Worm (Caenorhabditis elegans) whole organism, young adult: ENCODE measurements around the gene hal-3.

ENCODE experiments used
- F39B2.1 ChIP-seq: fragments of 200-800 bp; sonication (Bioruptor generic); IDR thresholded peaks from 2 replicates; pipeline ENCODE4 v1.3.6; 2022; ENCODE audit warnings: missing genetic modification reagents, missing genetic modification characterization, missing compliant biosample characterization
- F57C9.4 ChIP-seq: sonication (generic microtip); optimal IDR thresholded peaks from 2 replicates; lab custom pipeline; 2017; ENCODE audit warnings: mild to moderate bottlenecking, missing genetic modification characterization, missing compliant biosample characterization
- cebp-2 ChIP-seq: fragments of 200-800 bp; sonication (Bioruptor generic); IDR thresholded peaks from 2 replicates; pipeline ENCODE4 v1.3.6; 2022; ENCODE audit warnings: missing genetic modification characterization, missing compliant biosample characterization
- dpl-1 ChIP-seq: fragments of 150-350 bp; optimal IDR thresholded peaks from 2 replicates; lab custom pipeline; 2014; ENCODE audit warnings: missing biosample characterization, missing genetic modification reagents, missing genetic modification characterization
- nhr-90 ChIP-seq: sonication (generic microtip); optimal IDR thresholded peaks from 2 replicates; lab custom pipeline; 2016; ENCODE audit warnings: missing genotype, mild to moderate bottlenecking, missing genetic modification characterization, missing compliant biosample characterization
- sea-2 ChIP-seq: fragments of 200-800 bp; sonication (Bioruptor generic); IDR thresholded peaks from 2 replicates; pipeline ENCODE4 v1.3.6; 2022; ENCODE audit warnings: missing genetic modification characterization, missing compliant biosample characterization
- snpc-1.1 ChIP-seq: sonication (generic microtip); optimal IDR thresholded peaks from 2 replicates; lab custom pipeline; 2017; ENCODE audit warnings: missing genetic modification characterization, mild to moderate bottlenecking, missing compliant biosample characterization, antibody characterized with exemption, moderate library complexity, missing genotype, missing genetic modification reagents; ENCODE audit not compliant: insufficient read depth
- somi-1 ChIP-seq: fragments of 200-800 bp; sonication (Bioruptor generic); optimal IDR thresholded peaks from 2 replicates; lab custom pipeline; 2018; ENCODE audit warnings: mild to moderate bottlenecking, missing genetic modification characterization, missing compliant biosample characterization
- ztf-26 ChIP-seq: sonication (generic microtip); optimal IDR thresholded peaks from 2 replicates; lab custom pipeline; 2017; ENCODE audit warnings: missing genetic modification characterization, missing compliant biosample characterization

- TF ChIP-seq dpl-1 (GFP tag; lab: Kevin White, UChicago) (no peak), snpc-1.1 (tag; lab: Kevin White, UChicago) (no peak), cebp-2 (GFP tag; lab: Robert Waterston, UW) (no peak), somi-1 (no peak), nhr-90 (no peak), F57C9.4 (tag; lab: Kevin White, UChicago) (no peak), ztf-26 (tag; lab: Kevin White, UChicago) (no peak), sea-2 (GFP tag; lab: Robert Waterston, UW) (no peak), F39B2.1 (GFP tag; lab: Robert Waterston, UW) (no peak)
These were observed 12.2 kb downstream of the hal-3 start for ce11 chrII:9604685-9605084.
